Fruit fly (Drosophila melanogaster): ENCODE data around the gene sty.

Gene sty

DNA sequence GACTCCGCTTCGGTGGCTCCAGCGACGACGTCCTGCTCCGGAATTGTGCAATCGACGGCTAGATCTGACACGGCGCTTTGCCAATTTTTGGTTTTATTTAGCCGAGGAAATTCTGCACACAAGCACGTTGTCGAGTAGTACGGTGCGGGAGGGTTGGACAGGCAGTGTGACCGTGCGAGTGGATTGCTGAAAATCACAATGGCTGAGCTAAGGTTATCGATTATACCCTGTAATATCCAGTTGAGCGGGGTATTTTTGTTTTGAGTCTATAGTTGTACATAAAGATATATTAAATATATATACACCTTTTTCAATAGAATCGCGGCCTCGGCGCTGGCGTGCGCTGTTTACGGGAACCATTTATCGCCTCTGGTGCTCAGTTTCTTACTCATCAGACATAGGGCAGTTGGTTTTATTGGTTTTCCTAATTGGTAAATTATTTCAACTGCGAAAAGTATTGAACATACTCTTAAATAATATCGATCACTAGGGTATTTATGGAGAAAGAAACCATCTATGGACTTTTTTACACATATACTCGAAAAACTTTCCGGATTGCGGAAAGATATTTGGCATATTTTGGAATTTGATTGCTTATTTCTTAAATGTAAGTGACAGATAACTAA lies 35.8 kb upstream of the sty start, which contains the start of gene eIF5B:
TSS of gene eIF5B (minus strand) at position 576 of the 626 bp plus-strand sequence.
- TF ChIP-seq CG9139 (GFP tag; optimal IDR thresholded peaks at IDR 0.05) (no peak), CG6792 (GFP tag; optimal IDR thresholded peaks at IDR 0.05) (peak; percentile 77), OdsH (GFP tag; optimal IDR thresholded peaks at IDR 0.05) (peak; percentile 86), Smox (GFP tag; optimal IDR thresholded peaks at IDR 0.05) (peak; percentile 78), pdm3 (GFP tag; optimal IDR thresholded peaks at IDR 0.05) (peak; percentile 83), esn (GFP tag; optimal IDR thresholded peaks at IDR 0.05) (peak; percentile 85), Ets21C (GFP tag; optimal IDR thresholded peaks at IDR 0.05) (peak; percentile 62), Sox15 (GFP tag; optimal IDR thresholded peaks at IDR 0.05) (peak; percentile 87), vri (GFP tag; optimal IDR thresholded peaks at IDR 0.05) (no peak), salr (GFP tag; optimal IDR thresholded peaks at IDR 0.05) (peak; percentile 72 to 75), CG11902 (GFP tag; optimal IDR thresholded peaks at IDR 0.05) (peak; percentile 74), Met (GFP tag; optimal IDR thresholded peaks at IDR 0.05) (peak; percentile 82), CG8119 (GFP tag; IDR thresholded peaks at IDR 0.05) (peak; percentile 83), net (GFP tag; optimal IDR thresholded peaks at IDR 0.05) (peak; percentile 82), Eip93F (GFP tag; optimal IDR thresholded peaks at IDR 0.05) (peak; percentile 6), ss (GFP tag; optimal IDR thresholded peaks at IDR 0.05) (peak; percentile 63 to 79), Ets96B (tag; optimal IDR thresholded peaks at IDR 0.05) (peak; percentile 66), Eip78C (GFP tag) (peak; percentile 90), topi (GFP tag; optimal IDR thresholded peaks at IDR 0.05) (peak; percentile 65), Eip75B (GFP tag; optimal IDR thresholded peaks at IDR 0.05) (peak; percentile 67), fd59A (GFP tag; optimal IDR thresholded peaks at IDR 0.05) (peak; percentile 74), achi (GFP tag; optimal IDR thresholded peaks at IDR 0.05) (peak; percentile 81), svp (GFP tag) (no peak), eg (GFP tag; IDR thresholded peaks at IDR 0.05) (peak; percentile 88), spab (GFP tag; optimal IDR thresholded peaks at IDR 0.05) (peak; percentile 49), CG8319 (GFP tag; optimal IDR thresholded peaks at IDR 0.05) (peak; percentile 59), Gug (GFP tag; IDR thresholded peaks at IDR 0.05) (peak; percentile 78), CG10669 (GFP tag; optimal IDR thresholded peaks at IDR 0.05) (peak; percentile 60), CG15336 (GFP tag; IDR thresholded peaks at IDR 0.05) (peak; percentile 84), Hr4 (GFP tag; optimal IDR thresholded peaks at IDR 0.05) (peak; percentile 84), Hr39 (GFP tag; optimal IDR thresholded peaks at IDR 0.05) (peak; percentile 83), CG11762 (GFP tag; optimal IDR thresholded peaks at IDR 0.05; ENCODE audit: insufficient read depth) (peak; percentile 62), CG16779 (tag; optimal IDR thresholded peaks at IDR 0.05) (peak; percentile 42), CG3032 (tag; optimal IDR thresholded peaks at IDR 0.05) (peak; percentile 76), CG34406 (GFP tag; optimal IDR thresholded peaks at IDR 0.05) (peak; percentile 82), fkh (GFP tag; optimal IDR thresholded peaks at IDR 0.05) (no peak), Sox14 (GFP tag; optimal IDR thresholded peaks at IDR 0.05) (peak; percentile 81), Hr38 (GFP tag; optimal IDR thresholded peaks at IDR 0.05) (no peak), dsx (GFP tag; optimal IDR thresholded peaks at IDR 0.05; ENCODE audit: poor library complexity, severe bottlenecking) (peak; percentile 76), fd85E (GFP tag; optimal IDR thresholded peaks at IDR 0.05) (no peak), CG3919 (GFP tag; optimal IDR thresholded peaks at IDR 0.05) (peak; percentile 76), CG11294 (GFP tag; IDR thresholded peaks at IDR 0.05) (peak; percentile 66), CG6163 (GFP tag; IDR thresholded peaks at IDR 0.05) (peak; percentile 84), lz (GFP tag; optimal IDR thresholded peaks at IDR 0.05) (peak; percentile 79), Sox102F (GFP tag; optimal IDR thresholded peaks at IDR 0.05) (peak; percentile 80), CG6808 (GFP tag; optimal IDR thresholded peaks at IDR 0.05) (no peak), cyc (GFP tag; optimal IDR thresholded peaks at IDR 0.05) (peak; percentile 71), CG31627 (GFP tag; optimal IDR thresholded peaks at IDR 0.05) (peak; percentile 78), CG1621 (tag; optimal IDR thresholded peaks at IDR 0.05) (peak; percentile 68), Blimp-1 (GFP tag; optimal IDR thresholded peaks at IDR 0.05) (no peak), CG32006 (GFP tag; optimal IDR thresholded peaks at IDR 0.05) (peak; percentile 89)
